Worm (Caenorhabditis elegans) whole organism, L4 larva: ENCODE measurements around the gene mnr-1.
A peak's percentile ranks its signal among the peaks of the same experiment; 100 is the strongest.

Source experiments
- F26F4.8 ChIP-seq: fragments of 200-800 bp; sonication (Bioruptor generic); conservative IDR thresholded peaks from 2 replicates; pipeline ENCODE4 v1.3.6; 2022; ENCODE audit warnings: missing genetic modification characterization, missing compliant biosample characterization
- T26A8.4 ChIP-seq: fragments of 200-800 bp; sonication (Bioruptor generic); IDR thresholded peaks from 2 replicates; pipeline ENCODE4 v1.3.6; 2022; ENCODE audit warnings: missing genetic modification characterization, missing compliant biosample characterization
- Y105C5A.15 ChIP-seq: fragments of 200-800 bp; sonication (Bioruptor generic); IDR thresholded peaks from 2 replicates; pipeline ENCODE4 v1.3.6; 2022; ENCODE audit warnings: missing genetic modification characterization, missing compliant biosample characterization
- Y75B8A.6 ChIP-seq: fragments of 200-800 bp; sonication (Bioruptor generic); IDR thresholded peaks from 2 replicates; pipeline ENCODE4 v1.3.6; 2022; ENCODE audit warnings: missing genetic modification reagents, missing genetic modification characterization, missing compliant biosample characterization
- ZK337.2 ChIP-seq: fragments of 200-800 bp; sonication (Bioruptor generic); IDR thresholded peaks from 2 replicates; pipeline ENCODE4 v1.3.6; 2022; ENCODE audit warnings: missing genetic modification reagents, missing genetic modification characterization, missing compliant biosample characterization
- aha-1 ChIP-seq: fragments of 150-350 bp; peaks from one replicate; lab custom pipeline; 2014; ENCODE audit warnings: missing biosample characterization, missing genetic modification characterization
- ceh-20 ChIP-seq: fragments of 200-800 bp; sonication (Bioruptor generic); IDR thresholded peaks from 2 replicates; pipeline ENCODE4 v1.3.6; 2022; ENCODE audit warnings: missing genetic modification reagents, missing genetic modification characterization, missing compliant biosample characterization
- ceh-28 ChIP-seq: fragments of 150-350 bp; optimal IDR thresholded peaks from 2 replicates; lab custom pipeline; 2014; ENCODE audit warnings: missing biosample characterization, missing genetic modification reagents, missing genetic modification characterization
- ceh-44 ChIP-seq: fragments of 200-800 bp; sonication (Bioruptor generic); IDR thresholded peaks from 2 replicates; pipeline ENCODE4 v1.3.6; 2022; ENCODE audit warnings: missing genetic modification reagents, missing genetic modification characterization, missing compliant biosample characterization
- ceh-82 ChIP-seq: sonication (generic microtip); optimal IDR thresholded peaks from 2 replicates; lab custom pipeline; 2017; ENCODE audit warnings: missing biosample characterization, missing genetic modification characterization
- ctbp-1 ChIP-seq: fragments of 200-800 bp; sonication (Bioruptor generic); IDR thresholded peaks from 2 replicates; pipeline ENCODE4 v1.3.6; 2022; ENCODE audit warnings: missing genetic modification reagents, missing genetic modification characterization, missing compliant biosample characterization
- daf-12 ChIP-seq: fragments of 150-350 bp; optimal IDR thresholded peaks from 2 replicates; lab custom pipeline; 2014; ENCODE audit warnings: missing biosample characterization, missing genetic modification reagents, missing genetic modification characterization
- daf-16 ChIP-seq, 3 experiments: sonication (generic microtip); optimal IDR thresholded peaks; 2 replicates each; lab custom pipeline; 2016 to 2017; ENCODE audit warnings: missing genetic modification characterization in 3 of 3, missing genetic modification reagents in 3 of 3, mild to moderate bottlenecking in 2 of 3, missing compliant biosample characterization in 2 of 3, missing biosample characterization in 1 of 3, moderate library complexity in 1 of 3
- dmd-8 ChIP-seq: fragments of 200-800 bp; sonication (Bioruptor generic); IDR thresholded peaks from 2 replicates; pipeline ENCODE4 v1.3.6; 2022; ENCODE audit warnings: missing genetic modification characterization, missing compliant biosample characterization
- dmd-9 ChIP-seq: fragments of 200-800 bp; sonication (Bioruptor generic); IDR thresholded peaks from 2 replicates; pipeline ENCODE4 v1.3.6; 2022; ENCODE audit warnings: missing genetic modification reagents, missing genetic modification characterization, missing compliant biosample characterization
- dpl-1 ChIP-seq: fragments of 150-350 bp; optimal IDR thresholded peaks from 2 replicates; lab custom pipeline; 2014; ENCODE audit warnings: missing biosample characterization, missing genetic modification reagents, missing genetic modification characterization
- egl-27 ChIP-seq: sonication (generic microtip); optimal IDR thresholded peaks from 3 replicates; lab custom pipeline; 2017; ENCODE audit warnings: missing biosample characterization, missing genetic modification reagents, missing genetic modification characterization
- egl-43 ChIP-seq: fragments of 200-800 bp; sonication (Bioruptor generic); IDR thresholded peaks from 2 replicates; pipeline ENCODE4 v1.3.6; 2022; ENCODE audit warnings: missing genetic modification reagents, missing genetic modification characterization, missing compliant biosample characterization
- fos-1 ChIP-seq: fragments of 150-350 bp; optimal IDR thresholded peaks from 2 replicates; lab custom pipeline; 2014; ENCODE audit warnings: missing biosample characterization, missing genetic modification characterization
- gei-8 ChIP-seq: fragments of 200-800 bp; sonication (Bioruptor generic); optimal IDR thresholded peaks from 2 replicates; lab custom pipeline; 2018; ENCODE audit warnings: mild to moderate bottlenecking, missing genetic modification characterization, missing compliant biosample characterization
- hlh-11 ChIP-seq: fragments of 200-800 bp; sonication (Bioruptor generic); optimal IDR thresholded peaks from 2 replicates; lab custom pipeline; 2018; ENCODE audit warnings: mild to moderate bottlenecking, missing genetic modification characterization, missing compliant biosample characterization
- jun-1 ChIP-seq: fragments of 150-350 bp; optimal IDR thresholded peaks from 2 replicates; lab custom pipeline; 2014; ENCODE audit warnings: missing biosample characterization, missing genetic modification reagents, missing genetic modification characterization
- lim-7 ChIP-seq: fragments of 200-800 bp; sonication (Bioruptor generic); IDR thresholded peaks from 2 replicates; pipeline ENCODE4 v1.3.6; 2022; ENCODE audit warnings: missing genetic modification characterization, missing compliant biosample characterization
- lin-15B ChIP-seq: fragments of 150-350 bp; sonication (generic microtip); optimal IDR thresholded peaks from 3 replicates; lab custom pipeline; 2014; ENCODE audit warnings: missing biosample characterization, missing genetic modification characterization
- lin-29 ChIP-seq: fragments of 200-800 bp; sonication (Bioruptor generic); IDR thresholded peaks from 2 replicates; pipeline ENCODE4 v1.3.6; 2022; ENCODE audit warnings: missing genetic modification reagents, missing genetic modification characterization, missing compliant biosample characterization
- lin-38 ChIP-seq: fragments of 200-800 bp; sonication (Bioruptor generic); IDR thresholded peaks from 2 replicates; pipeline ENCODE4 v1.3.6; 2022; ENCODE audit warnings: missing genetic modification reagents, missing genetic modification characterization, missing compliant biosample characterization
- madf-5 ChIP-seq, 2 experiments: fragments of 200-800 bp; sonication (Bioruptor generic); IDR thresholded peaks; 2 replicates each; pipeline ENCODE4 v1.3.6; 2022; ENCODE audit warnings: missing compliant biosample characterization in 2 of 2, missing genetic modification characterization in 2 of 2
- mdl-1 ChIP-seq, 2 experiments: fragments of 150-350 bp in 1 of 2; sonication (generic microtip) in 1 of 2; optimal IDR thresholded peaks; 2 replicates each; lab custom pipeline; 2014 to 2017; ENCODE audit warnings: missing biosample characterization in 2 of 2, missing genetic modification characterization in 2 of 2
- mdt-29 ChIP-seq: fragments of 200-800 bp; sonication (Bioruptor generic); IDR thresholded peaks from 2 replicates; pipeline ENCODE4 v1.3.6; 2022; ENCODE audit warnings: missing genetic modification reagents, missing genetic modification characterization, missing compliant biosample characterization
- mep-1 ChIP-seq: fragments of 150-350 bp; sonication (generic microtip); optimal IDR thresholded peaks from 3 replicates; lab custom pipeline; 2014; ENCODE audit warnings: missing biosample characterization, missing genetic modification characterization
- mes-2 ChIP-seq: sonication (generic microtip); optimal IDR thresholded peaks from 2 replicates; lab custom pipeline; 2016; ENCODE audit warnings: missing genotype, mild to moderate bottlenecking, missing genetic modification characterization, missing compliant biosample characterization; ENCODE audit not compliant: poor library complexity, severe bottlenecking
- nhr-102 ChIP-seq: sonication (generic microtip); optimal IDR thresholded peaks from 2 replicates; lab custom pipeline; 2016; ENCODE audit warnings: mild to moderate bottlenecking, missing genetic modification characterization, moderate library complexity, missing compliant biosample characterization
- nhr-11 ChIP-seq: fragments of 150-350 bp; optimal IDR thresholded peaks from 2 replicates; lab custom pipeline; 2014; ENCODE audit warnings: missing biosample characterization, missing genetic modification characterization
- nhr-41 ChIP-seq: fragments of 200-800 bp; sonication (Bioruptor generic); IDR thresholded peaks from 2 replicates; pipeline ENCODE4 v1.3.6; 2022; ENCODE audit warnings: missing genetic modification reagents, missing genetic modification characterization, missing compliant biosample characterization
- nhr-42 ChIP-seq: fragments of 200-800 bp; sonication (Bioruptor generic); IDR thresholded peaks from 2 replicates; pipeline ENCODE4 v1.3.6; 2022; ENCODE audit warnings: missing genetic modification characterization, missing compliant biosample characterization
- nhr-48 ChIP-seq: sonication (generic microtip); optimal IDR thresholded peaks from 2 replicates; lab custom pipeline; 2016; ENCODE audit warnings: mild to moderate bottlenecking, missing genetic modification characterization, missing compliant biosample characterization
- nhr-6 ChIP-seq: fragments of 150-350 bp; optimal IDR thresholded peaks from 2 replicates; lab custom pipeline; 2014; ENCODE audit warnings: missing biosample characterization, missing genetic modification characterization
- nhr-76 ChIP-seq: fragments of 150-350 bp; optimal IDR thresholded peaks from 2 replicates; lab custom pipeline; 2014; ENCODE audit warnings: missing biosample characterization, missing genetic modification characterization
- pha-4 ChIP-seq, 2 experiments: fragments of 150-350 bp in 1 of 2; fragments of 200-800 bp in 1 of 2; sonication (Bioruptor generic) in 1 of 2; IDR thresholded peaks in 1 of 2; optimal IDR thresholded peaks in 1 of 2; 2 replicates each; pipeline versions ENCODE4 v1.3.6 to Lab custom; 2014 to 2022; ENCODE audit warnings: missing genetic modification characterization in 2 of 2, missing genetic modification reagents in 2 of 2, missing biosample characterization in 1 of 2, missing compliant biosample characterization in 1 of 2
- php-3 ChIP-seq: fragments of 200-800 bp; sonication (Bioruptor generic); IDR thresholded peaks from 2 replicates; pipeline ENCODE4 v1.3.6; 2022; ENCODE audit warnings: missing genetic modification reagents, missing genetic modification characterization, missing compliant biosample characterization
- set-16 ChIP-seq: fragments of 200-800 bp; sonication (Bioruptor generic); IDR thresholded peaks from 2 replicates; pipeline ENCODE4 v1.3.6; 2022; ENCODE audit warnings: missing genetic modification reagents, missing genetic modification characterization, missing compliant biosample characterization
- skn-1 ChIP-seq: fragments of 150-350 bp; optimal IDR thresholded peaks from 2 replicates; lab custom pipeline; 2014; ENCODE audit warnings: missing biosample characterization, missing genetic modification characterization
- snpc-1.2 ChIP-seq: fragments of 200-800 bp; sonication (Bioruptor generic); IDR thresholded peaks from 2 replicates; pipeline ENCODE4 v1.3.6; 2022; ENCODE audit warnings: missing genetic modification reagents, missing genetic modification characterization, missing compliant biosample characterization
- spr-1 ChIP-seq: sonication (generic microtip); optimal IDR thresholded peaks from 2 replicates; lab custom pipeline; 2016; ENCODE audit warnings: mild to moderate bottlenecking, missing genetic modification characterization, missing compliant biosample characterization
- spr-3 ChIP-seq: fragments of 200-800 bp; sonication (Bioruptor generic); optimal IDR thresholded peaks from 2 replicates; lab custom pipeline; 2018; ENCODE audit warnings: mild to moderate bottlenecking, missing genetic modification characterization, missing compliant biosample characterization
- tag-97 ChIP-seq: fragments of 200-800 bp; sonication (Bioruptor generic); IDR thresholded peaks from 2 replicates; pipeline ENCODE4 v1.3.6; 2022; ENCODE audit warnings: missing genetic modification characterization, missing compliant biosample characterization
- vab-7 ChIP-seq: fragments of 200-800 bp; sonication (Bioruptor generic); IDR thresholded peaks from 2 replicates; pipeline ENCODE4 v1.3.6; 2022; ENCODE audit warnings: missing genetic modification reagents, missing genetic modification characterization, missing compliant biosample characterization
- zfp-2 ChIP-seq: sonication (generic microtip); optimal IDR thresholded peaks from 2 replicates; lab custom pipeline; 2016; ENCODE audit warnings: mild to moderate bottlenecking, missing genetic modification characterization, missing compliant biosample characterization
- zip-11 ChIP-seq: fragments of 200-800 bp; sonication (Bioruptor generic); IDR thresholded peaks from 2 replicates; pipeline ENCODE4 v1.3.6; 2022; ENCODE audit warnings: missing genetic modification characterization, missing compliant biosample characterization
- zip-2 ChIP-seq: fragments of 150-350 bp; optimal IDR thresholded peaks from 2 replicates; lab custom pipeline; 2014; ENCODE audit warnings: missing biosample characterization, missing genetic modification characterization
- ztf-11 ChIP-seq: fragments of 150-350 bp; optimal IDR thresholded peaks from 2 replicates; lab custom pipeline; 2014; ENCODE audit warnings: missing biosample characterization, missing genetic modification characterization

Gene mnr-1

ce11 chrV:20693968-20694367 is 39.5 kb downstream of the mnr-1 start (continued):
- TF ChIP-seq egl-27: no peak
- TF ChIP-seq hlh-11 (tag; lab: Kevin White, UChicago): peak; percentile 47
- peak; percentile 19 for TF ChIP-seq jun-1 (tag; lab: Kevin White, UChicago)
- peak; percentile 71; the same call in 1 of the 2 replicates for TF ChIP-seq Y75B8A.6 (GFP tag; lab: Robert Waterston, UW)
- 0 out of 2 replicates have a peak, but pooled peaks have one; percentile 54 for TF ChIP-seq lin-29 (GFP tag; lab: Robert Waterston, UW)
- peak; percentile 44; the same call in 1 of the 2 replicates for TF ChIP-seq ceh-20 (GFP tag; lab: Robert Waterston, UW)
- TF ChIP-seq T26A8.4 (GFP tag; lab: Robert Waterston, UW): peak; percentile 87
- TF ChIP-seq madf-5 (GFP tag; IDR thresholded peaks at IDR 0.05; lab: Robert Waterston, UW): peak; percentile 83 to 92; a peak in 3 of 4 replicates
- peak; percentile 58 for TF ChIP-seq nhr-6 (tag; lab: Kevin White, UChicago)
- TF ChIP-seq zfp-2 (tag; lab: Kevin White, UChicago): peak; percentile 11
- TF ChIP-seq nhr-76 (tag; lab: Kevin White, UChicago): no peak
- TF ChIP-seq F26F4.8 (GFP tag; lab: Robert Waterston, UW): peak; percentile 88
- no peak for TF ChIP-seq mdl-1 (tag; optimal IDR thresholded peaks at IDR 0.05; lab: Kevin White, UChicago)
- TF ChIP-seq mep-1 (tag; lab: Kevin White, UChicago): peak; percentile 59
- peak; percentile 29; the same call in 1 of the 2 replicates for TF ChIP-seq dmd-9
- peak; percentile 89 for TF ChIP-seq ceh-44
- TF ChIP-seq spr-3 (GFP tag; lab: Kevin White, UChicago): peak; percentile 36
- TF ChIP-seq zip-2 (tag; lab: Kevin White, UChicago): no peak
- peak; percentile 53 for TF ChIP-seq spr-1
- 0 out of 2 replicates have a peak, but pooled peaks have one; percentile 66 for TF ChIP-seq zip-11
- TF ChIP-seq mdt-29 (GFP tag; lab: Robert Waterston, UW): peak; percentile 66
- TF ChIP-seq nhr-102: no peak
- TF ChIP-seq dmd-8 (GFP tag; lab: Robert Waterston, UW): peak; percentile 90
- TF ChIP-seq egl-43 (GFP tag; lab: Robert Waterston, UW): peak; percentile 95
- TF ChIP-seq Y105C5A.15: peak; percentile 86
- no peak for TF ChIP-seq ztf-11
- peak; percentile 68; the same call in 1 of the 2 replicates for TF ChIP-seq ZK337.2
- TF ChIP-seq fos-1 (tag; lab: Kevin White, UChicago): no peak
- TF ChIP-seq php-3: peak; percentile 51; the same call in 1 of the 2 replicates
- TF ChIP-seq mes-2 (tag; lab: Kevin White, UChicago): peak; percentile 82
- TF ChIP-seq aha-1 (tag; lab: Kevin White, UChicago): no peak
- TF ChIP-seq dpl-1 (GFP tag; lab: Kevin White, UChicago): peak; percentile 13
- no peak for TF ChIP-seq daf-12 (tag; lab: Kevin White, UChicago)
- TF ChIP-seq nhr-41: no peak
- peak; percentile 71 for TF ChIP-seq lin-38
- TF ChIP-seq tag-97: no peak
- TF ChIP-seq pha-4 (GFP tag; IDR thresholded peaks at IDR 0.05; lab: Robert Waterston, UW): peak; percentile 88
- TF ChIP-seq pha-4 (tag; optimal IDR thresholded peaks at IDR 0.05; lab: Kevin White, UChicago): no peak
- no peak for TF ChIP-seq ceh-82 (tag; lab: Kevin White, UChicago)
- TF ChIP-seq skn-1 (tag; lab: Kevin White, UChicago): no peak
- no peak for TF ChIP-seq nhr-11 (tag; lab: Kevin White, UChicago)
- TF ChIP-seq nhr-48 (tag; lab: Kevin White, UChicago): peak; percentile 38
- TF ChIP-seq gei-8: peak; percentile 67
- peak; percentile 80 for TF ChIP-seq snpc-1.2 (GFP tag; lab: Robert Waterston, UW)
- peak in 1 of 2 experiments; percentile 78 for TF ChIP-seq daf-16 (GFP tag; optimal IDR thresholded peaks at IDR 0.05; lab: Kevin White, UChicago)
- peak; percentile 58 for TF ChIP-seq daf-16 (tag; optimal IDR thresholded peaks at IDR 0.05; lab: Kevin White, UChicago)
- TF ChIP-seq set-16: no peak; the same call in 1 of the 2 replicates
- no peak for TF ChIP-seq lin-15B (tag; lab: Kevin White, UChicago)
- TF ChIP-seq ctbp-1 (GFP tag; lab: Robert Waterston, UW): peak; percentile 70
- peak; percentile 84 for TF ChIP-seq vab-7
- peak; percentile 58; the same call in 1 of the 2 replicates for TF ChIP-seq nhr-42
- peak; percentile 92 for TF ChIP-seq lim-7
- no peak for TF ChIP-seq ceh-28 (tag; lab: Kevin White, UChicago)
